Worm (Caenorhabditis elegans) whole organism, L4 larva: Measurements from ENCODE around the gene C30G7.4.

Experiments used
- F44E2.7 ChIP-seq: fragments of 200-800 bp; sonication (Bioruptor generic); IDR thresholded peaks from 2 replicates; pipeline ENCODE4 v2.1.2; 2022; ENCODE audit warnings: missing genetic modification characterization, missing compliant biosample characterization
- nhr-76 ChIP-seq: fragments of 150-350 bp; optimal IDR thresholded peaks from 2 replicates; lab custom pipeline; 2014; ENCODE audit warnings: missing biosample characterization, missing genetic modification characterization

DNA sequence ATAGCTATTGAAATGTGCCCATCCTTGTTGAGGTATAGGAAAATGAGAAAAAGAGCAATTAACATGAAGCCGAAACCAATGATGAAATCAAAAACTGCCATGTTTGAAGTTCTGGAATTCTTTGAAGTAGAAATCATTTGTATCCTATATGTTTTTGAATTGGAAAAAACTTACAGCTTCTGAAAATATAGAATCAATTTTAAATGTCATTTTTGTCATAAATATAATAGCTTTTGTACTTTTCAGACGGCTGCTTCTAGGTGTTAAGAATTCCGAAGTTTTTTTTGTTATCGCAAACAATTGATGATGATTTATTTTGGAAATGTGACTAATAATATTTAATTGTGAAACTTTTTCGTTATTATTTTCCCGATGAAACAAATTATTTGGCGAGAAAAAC lies at the start of gene C30G7.4:
- TF ChIP-seq nhr-76 (tag; lab: Kevin White, UChicago), result no peak
- TF ChIP-seq F44E2.7 (GFP tag; lab: Robert Waterston, UW), result no peak
